Worm (Caenorhabditis elegans) whole organism, early embryonic: ENCODE measurements around the gene F55G11.1.

ENCODE experiments used
- B0310.2 ChIP-seq: sonication (generic microtip); optimal IDR thresholded peaks from 2 replicates; lab custom pipeline; 2016; ENCODE audit warnings: mild to moderate bottlenecking, missing genetic modification characterization, missing compliant biosample characterization
- F13C5.2 ChIP-seq: sonication (generic microtip); optimal IDR thresholded peaks from 2 replicates; lab custom pipeline; 2017; ENCODE audit warnings: mild to moderate bottlenecking, missing genetic modification characterization, inconsistent platforms, missing compliant biosample characterization
- ama-1 ChIP-seq: fragments of 150-350 bp; optimal IDR thresholded peaks from 2 replicates; lab custom pipeline; 2014
- ceh-13 ChIP-seq: fragments of 200-800 bp; sonication (Bioruptor generic); optimal IDR thresholded peaks from 2 replicates; lab custom pipeline; 2018; ENCODE audit warnings: mild to moderate bottlenecking, missing genetic modification characterization, missing compliant biosample characterization
- ceh-36 ChIP-seq: sonication (generic microtip); optimal IDR thresholded peaks from 2 replicates; lab custom pipeline; 2016; ENCODE audit warnings: missing genetic modification characterization, inconsistent platforms, missing compliant biosample characterization
- flt-1 ChIP-seq: fragments of 200-800 bp; sonication (Bioruptor generic); IDR thresholded peaks from 2 replicates; pipeline ENCODE4 v1.3.6; 2022; ENCODE audit warnings: missing genetic modification characterization, missing compliant biosample characterization
- hmbx-1 ChIP-seq: sonication (generic microtip); optimal IDR thresholded peaks from 2 replicates; lab custom pipeline; 2016; ENCODE audit warnings: mild to moderate bottlenecking, missing genetic modification characterization, missing compliant biosample characterization
- scrt-1 ChIP-seq: fragments of 200-800 bp; sonication (Bioruptor generic); IDR thresholded peaks from 2 replicates; pipeline ENCODE4 v1.3.6; 2022; ENCODE audit warnings: missing genetic modification characterization, missing compliant biosample characterization
- sea-1 ChIP-seq: fragments of 200-800 bp; sonication (Bioruptor generic); conservative IDR thresholded peaks from 2 replicates; pipeline ENCODE4 v1.3.6; 2022; ENCODE audit warnings: missing genetic modification characterization, missing compliant biosample characterization
- tbx-37 ChIP-seq: fragments of 200-800 bp; sonication (Bioruptor generic); conservative IDR thresholded peaks from 2 replicates; pipeline ENCODE4 v1.3.6; 2022; ENCODE audit warnings: missing genetic modification reagents, missing genetic modification characterization, missing compliant biosample characterization
- tra-4 ChIP-seq: sonication (generic microtip); optimal IDR thresholded peaks from 2 replicates; lab custom pipeline; 2017; ENCODE audit warnings: missing genetic modification characterization, missing compliant biosample characterization

ce11 chrIV:12911990-12912389, 34.4 kb downstream of the F55G11.1 start, which contains the start of gene K08D8.5:
- TF ChIP-seq ama-1 (lab: Kevin White, UChicago) (no peak), tbx-37 (no peak), ceh-13 (GFP tag; lab: Kevin White, UChicago) (no peak), scrt-1 (GFP tag; lab: Robert Waterston, UW) (no peak), flt-1 (GFP tag; lab: Robert Waterston, UW) (no peak), hmbx-1 (tag; lab: Kevin White, UChicago) (no peak), F13C5.2 (no peak), ceh-36 (tag; lab: Kevin White, UChicago) (no peak), tra-4 (tag; lab: Kevin White, UChicago) (no peak), sea-1 (GFP tag; lab: Robert Waterston, UW) (no peak), B0310.2 (tag; lab: Kevin White, UChicago) (no peak)
